Worm (Caenorhabditis elegans): ENCODE results near the gene aexr-2.
A peak's percentile ranks its signal among the peaks of the same experiment; 100 is the strongest.

aexr-2 gene

DNA sequence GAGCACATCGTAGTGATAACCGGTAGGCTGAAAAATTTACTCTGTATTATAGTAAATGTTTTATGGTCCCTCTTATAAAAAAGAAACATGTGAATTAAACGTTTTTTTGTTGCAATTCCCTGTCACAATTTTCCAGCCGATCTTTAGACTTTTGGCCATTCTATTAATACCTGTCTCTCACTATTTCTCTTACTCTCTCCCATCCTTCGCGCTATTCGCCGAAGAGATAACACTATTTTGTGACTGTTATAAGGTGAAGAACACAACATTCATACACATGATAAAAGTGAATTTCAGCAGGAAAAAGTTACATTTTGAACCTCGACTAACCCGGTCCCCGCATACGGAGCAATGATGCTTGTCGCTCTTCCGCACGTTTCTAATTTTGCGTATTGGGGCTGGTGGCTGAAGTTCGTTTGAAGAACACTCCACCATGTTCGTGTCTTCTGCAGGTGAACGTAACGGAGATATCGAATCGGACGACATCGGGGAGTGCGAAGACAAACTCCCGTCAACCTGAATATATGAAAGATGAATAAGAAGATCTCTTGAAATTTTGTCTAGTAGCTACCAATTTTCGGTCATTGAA lies 7.7 kb upstream of the aexr-2 start:
- TF ChIP-seq ceh-24 (tag; optimal IDR thresholded peaks at IDR 0.05) (no peak), ceh-31 (tag; optimal IDR thresholded peaks at IDR 0.05) (no peak), sdc-2 (tag; optimal IDR thresholded peaks at IDR 0.05) (no peak), gmeb-2 (tag; optimal IDR thresholded peaks at IDR 0.05) (no peak), pax-1 (tag; optimal IDR thresholded peaks at IDR 0.05) (no peak), T23F11.4 (GFP tag; optimal IDR thresholded peaks at IDR 0.05) (no peak), nhr-11 (tag; optimal IDR thresholded peaks at IDR 0.05) (no peak), dve-1 (tag; optimal IDR thresholded peaks at IDR 0.05) (no peak), K09A11.1 (tag; optimal IDR thresholded peaks at IDR 0.05; ENCODE audit: insufficient read depth) (no peak)

DNA sequence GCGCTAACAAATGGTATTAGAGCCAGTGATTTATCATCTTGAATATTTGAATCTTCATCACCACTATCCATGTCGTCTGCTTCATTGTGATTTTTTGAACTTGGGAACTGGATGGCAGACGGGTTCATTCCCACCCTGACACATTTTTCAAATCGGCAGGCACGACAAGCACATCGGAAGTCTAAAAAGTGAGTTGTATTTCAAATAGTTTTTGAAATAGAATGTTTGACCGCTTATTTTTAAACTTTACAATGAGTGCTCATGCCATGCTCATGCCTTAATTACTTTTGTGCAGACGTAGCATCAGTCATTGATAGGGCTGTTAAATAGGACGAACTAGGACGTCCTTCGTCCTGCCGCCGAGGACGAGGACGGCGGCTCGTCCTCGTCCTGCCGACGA lies 6.6 kb upstream of the aexr-2 start:
- TF ChIP-seq ceh-22 (tag; optimal IDR thresholded peaks at IDR 0.05) (no peak), ttx-3 (tag; optimal IDR thresholded peaks at IDR 0.05) (no peak), fkh-10 (GFP tag; optimal IDR thresholded peaks at IDR 0.05) (no peak), eyg-1 (tag; optimal IDR thresholded peaks at IDR 0.05) (no peak)

DNA sequence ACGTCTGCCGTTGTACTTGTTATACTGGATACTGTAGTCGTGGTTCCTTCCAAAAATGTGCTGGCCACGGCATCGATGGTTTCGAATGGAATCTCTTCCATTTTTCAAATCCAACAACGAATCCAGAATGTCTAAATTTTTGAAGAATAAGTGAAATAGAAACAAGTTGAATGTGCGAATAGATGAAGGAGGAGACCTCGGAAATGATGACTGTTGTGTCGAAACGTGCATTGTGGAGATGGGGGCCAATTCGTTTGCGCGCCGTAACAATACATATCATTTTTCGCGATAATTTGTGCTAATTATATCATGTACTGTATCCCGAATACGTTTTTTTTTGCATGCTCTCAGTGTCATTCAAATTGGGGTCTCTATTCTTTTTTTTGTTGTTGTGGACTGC lies 3.8 kb upstream of the aexr-2 start, which contains the start of gene aexr-1:
TSS of gene aexr-1 (minus strand) at position 101 of the 400 bp plus-strand sequence.
- TF ChIP-seq lin-11 (tag; optimal IDR thresholded peaks at IDR 0.05): no peak
- no peak for TF ChIP-seq sox-4 (tag; optimal IDR thresholded peaks at IDR 0.05)
- no peak for TF ChIP-seq fkh-6 (tag; optimal IDR thresholded peaks at IDR 0.05)
- TF ChIP-seq rnt-1 (tag; optimal IDR thresholded peaks at IDR 0.05): no peak
- TF ChIP-seq pat-9 (tag; optimal IDR thresholded peaks at IDR 0.05): no peak
- no peak for TF ChIP-seq K09A11.1 (tag; optimal IDR thresholded peaks at IDR 0.05; ENCODE audit: insufficient read depth)
- TF ChIP-seq lim-6 (tag; optimal IDR thresholded peaks at IDR 0.05): no peak
- TF ChIP-seq dve-1 (tag; optimal IDR thresholded peaks at IDR 0.05): no peak
- TF ChIP-seq ceh-31 (tag; optimal IDR thresholded peaks at IDR 0.05): no peak
- no peak for TF ChIP-seq unc-86 (tag; optimal IDR thresholded peaks at IDR 0.05)
- no peak for TF ChIP-seq K02D7.2 (tag; optimal IDR thresholded peaks at IDR 0.05)
- TF ChIP-seq gmeb-2 (tag; optimal IDR thresholded peaks at IDR 0.05): no peak
- TF ChIP-seq hlh-6 (tag; optimal IDR thresholded peaks at IDR 0.05): no peak
- no peak for TF ChIP-seq ceh-24 (tag; optimal IDR thresholded peaks at IDR 0.05)
- no peak for TF ChIP-seq ceh-6 (GFP tag; optimal IDR thresholded peaks at IDR 0.05)
- no peak for TF ChIP-seq ahr-1 (tag; optimal IDR thresholded peaks at IDR 0.05)
- TF ChIP-seq hlh-15 (tag; optimal IDR thresholded peaks at IDR 0.05): no peak
- no peak for TF ChIP-seq mec-3 (tag; optimal IDR thresholded peaks at IDR 0.05; ENCODE audit: borderline replicate concordance)

DNA sequence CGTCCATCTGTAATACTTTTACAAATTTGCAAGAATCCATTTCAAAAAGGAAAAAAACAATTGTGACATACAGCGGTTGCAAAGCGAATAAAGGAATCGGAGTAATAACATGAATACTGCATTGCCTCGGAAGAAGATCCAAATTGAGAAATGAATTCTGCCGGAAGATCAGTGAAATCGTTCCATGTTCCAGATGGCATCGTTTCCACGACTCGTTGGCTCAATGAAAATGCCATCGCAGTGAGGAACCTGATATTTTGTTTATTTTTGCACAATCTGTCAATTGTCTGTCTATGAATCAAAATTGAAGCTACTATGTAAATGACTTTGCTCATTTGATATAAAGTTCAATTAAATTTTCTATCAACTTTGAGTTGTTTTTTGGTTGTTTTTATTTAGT lies 692 bp downstream of the aexr-2 start:
- no peak for TF ChIP-seq ceh-34 (tag; optimal IDR thresholded peaks at IDR 0.05)
- no peak for TF ChIP-seq unc-55 (GFP tag; optimal IDR thresholded peaks at IDR 0.05)
- TF ChIP-seq Y22D7AL.16 (tag; optimal IDR thresholded peaks at IDR 0.05): no peak

DNA sequence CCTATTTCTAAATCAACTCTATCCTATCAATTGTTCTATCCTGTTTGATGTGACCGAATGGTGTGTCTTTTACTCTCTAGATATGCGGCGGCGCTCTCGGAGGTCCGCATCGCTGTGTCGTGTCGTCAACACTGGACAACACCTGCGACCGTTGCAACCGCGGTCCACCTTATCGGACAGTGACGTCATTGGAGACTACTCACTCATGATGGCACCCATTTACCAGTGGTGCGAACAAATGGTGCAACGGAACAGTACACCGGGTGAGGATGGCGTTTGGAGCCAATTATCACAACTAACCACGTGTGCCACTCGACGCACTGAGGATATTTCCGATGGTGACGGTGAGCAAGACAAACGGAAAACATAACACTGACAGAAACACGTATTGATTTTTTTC lies 6.1 kb downstream of the aexr-2 start:
- no peak for TF ChIP-seq hlh-15 (tag; optimal IDR thresholded peaks at IDR 0.05)
- peak; percentile 46 for TF ChIP-seq tbx-2 (tag; optimal IDR thresholded peaks at IDR 0.05)
- peak; percentile 63 for TF ChIP-seq elt-2 (tag; optimal IDR thresholded peaks at IDR 0.05)
- TF ChIP-seq C08G9.2 (tag; optimal IDR thresholded peaks at IDR 0.05): no peak
- no peak for TF ChIP-seq hlh-6 (tag; optimal IDR thresholded peaks at IDR 0.05)
- no peak for TF ChIP-seq K02D7.2 (tag; optimal IDR thresholded peaks at IDR 0.05)
- TF ChIP-seq C38D4.7 (GFP tag; optimal IDR thresholded peaks at IDR 0.05): no peak
- no peak for TF ChIP-seq ceh-2 (tag; optimal IDR thresholded peaks at IDR 0.05)
- no peak for TF ChIP-seq odd-2 (tag; optimal IDR thresholded peaks at IDR 0.05)
- no peak for TF ChIP-seq F13H6.1 (tag; optimal IDR thresholded peaks at IDR 0.05)
- no peak for TF ChIP-seq che-1 (tag; optimal IDR thresholded peaks at IDR 0.05)
- no peak for TF ChIP-seq lim-6 (tag; optimal IDR thresholded peaks at IDR 0.05)
- TF ChIP-seq fkh-10 (GFP tag; optimal IDR thresholded peaks at IDR 0.05): no peak
- TF ChIP-seq pros-1 (tag; optimal IDR thresholded peaks at IDR 0.05): no peak
- TF ChIP-seq nfya-1 (tag; optimal IDR thresholded peaks at IDR 0.05): no peak
- TF ChIP-seq fkh-6 (tag; optimal IDR thresholded peaks at IDR 0.05): no peak
- TF ChIP-seq ref-2 (tag; optimal IDR thresholded peaks at IDR 0.05): peak; percentile 36
- no peak for TF ChIP-seq ceh-22 (tag; optimal IDR thresholded peaks at IDR 0.05)
- TF ChIP-seq dve-1 (tag; optimal IDR thresholded peaks at IDR 0.05): no peak
